Worm (Caenorhabditis elegans): ENCODE data around the gene wrn-1.

DNA sequence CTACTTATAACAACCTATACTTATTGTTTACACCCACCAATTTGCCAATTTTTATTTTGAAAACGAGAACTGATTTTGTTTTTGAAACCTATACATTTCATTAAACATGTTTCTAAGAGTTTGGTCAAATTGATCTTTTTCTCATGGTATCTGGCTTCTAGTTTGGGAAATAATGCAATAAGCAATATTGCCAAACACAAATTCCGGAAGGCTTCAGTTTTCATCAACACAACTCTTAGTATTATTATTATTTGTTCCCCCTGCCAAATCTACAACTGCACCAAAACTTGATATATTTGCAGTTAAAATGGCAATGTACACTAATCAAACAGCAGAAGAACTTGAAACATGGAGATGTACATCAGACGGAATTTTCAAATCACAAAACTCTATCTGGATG lies 13.9 kb downstream of the wrn-1 start, which contains the start of gene sra-27:
- TF ChIP-seq nhr-42 (GFP tag; IDR thresholded peaks at IDR 0.05) (no peak), dmd-6 (GFP tag; IDR thresholded peaks at IDR 0.05) (no peak), aly-2 (tag; optimal IDR thresholded peaks at IDR 0.05) (no peak), mdt-29 (GFP tag; IDR thresholded peaks at IDR 0.05) (no peak)

All from whole organism, L4 larva.